Worm (Caenorhabditis elegans): Measurements from ENCODE around the gene Y51A2A.6.

DNA sequence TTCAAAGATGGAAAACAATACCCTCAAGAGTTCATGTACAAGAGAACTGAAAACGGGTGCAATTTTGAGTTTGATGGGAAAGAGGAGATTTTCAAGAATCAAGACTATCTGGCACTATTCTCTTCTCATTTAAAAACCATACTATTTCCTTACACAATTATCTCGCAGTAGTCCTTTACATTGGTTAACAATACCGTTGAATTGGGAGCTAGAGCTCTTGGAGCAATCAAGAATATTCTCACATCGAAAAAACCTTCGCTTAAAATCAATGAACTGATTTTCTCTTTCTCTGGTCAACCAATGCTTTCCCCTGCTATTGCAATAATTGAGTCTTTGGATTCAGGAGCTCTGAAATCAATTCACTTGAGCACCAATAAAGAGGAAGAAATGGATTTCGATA lies 49.0 kb upstream of the Y51A2A.6 start, which contains the start of gene R10E8.2:
- no peak for TF ChIP-seq lin-39 (tag; optimal IDR thresholded peaks at IDR 0.05)
- TF ChIP-seq nhr-28 (tag; optimal IDR thresholded peaks at IDR 0.05) = no peak
- TF ChIP-seq snpc-4 (tag; optimal IDR thresholded peaks at IDR 0.05) = no peak
- no peak for TF ChIP-seq fkh-10 (GFP tag; optimal IDR thresholded peaks at IDR 0.05)
- no peak for TF ChIP-seq elt-3 (tag; optimal IDR thresholded peaks at IDR 0.05)
- no peak for TF ChIP-seq nhr-77 (tag; optimal IDR thresholded peaks at IDR 0.05)
- TF ChIP-seq elt-2 (tag; optimal IDR thresholded peaks at IDR 0.05) = no peak
- TF ChIP-seq nhr-237 (tag; optimal IDR thresholded peaks at IDR 0.05) = no peak

Data from whole organism, L3 larva.